Worm (Caenorhabditis elegans): Measurements from ENCODE around the gene srlf-24.

Gene srlf-24

ce11 chrIV:11083609-11084008, 22.0 kb downstream of the srlf-24 start, which contains the start of gene klc-1:
Gene klc-1 (plus strand): TSS chrIV:11083735.
- TF ChIP-seq lsy-2 (tag; optimal IDR thresholded peaks at IDR 0.05) (peak in 1 of 2 experiments; percentile 63), gmeb-1 (tag; optimal IDR thresholded peaks at IDR 0.05) (no peak)

DNA sequence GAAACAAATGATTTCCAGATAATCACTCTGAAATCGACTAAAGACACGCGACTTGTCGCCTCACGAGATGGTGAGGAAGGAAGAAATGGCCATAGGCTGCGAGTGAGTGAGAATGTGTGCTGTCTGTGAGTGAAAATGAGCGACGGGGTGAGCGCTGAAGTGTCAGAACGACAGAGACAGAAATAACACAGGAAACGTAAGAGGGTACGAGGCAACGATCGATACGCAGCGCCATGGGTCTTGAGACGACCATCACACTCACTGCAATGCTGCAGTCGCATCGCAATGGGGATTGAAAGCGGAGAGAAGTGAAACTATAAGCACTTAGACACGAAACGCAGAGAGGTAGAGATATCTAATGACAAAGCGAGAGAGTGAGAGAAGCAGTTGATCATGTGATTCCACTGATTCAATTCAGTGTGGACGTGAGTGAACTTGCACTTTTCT, 22.8 kb downstream of the srlf-24 start:
- TF ChIP-seq nhr-21 (tag; optimal IDR thresholded peaks at IDR 0.05) (peak; percentile 96), sma-3 (GFP tag; optimal IDR thresholded peaks at IDR 0.05) (peak; percentile 91), nhr-237 (tag; optimal IDR thresholded peaks at IDR 0.05) (no peak), dmd-4 (tag; optimal IDR thresholded peaks at IDR 0.05) (no peak), nhr-129 (tag; optimal IDR thresholded peaks at IDR 0.05) (peak; percentile 98), mdl-1 (tag; optimal IDR thresholded peaks at IDR 0.05) (peak; percentile 61 to 84), unc-55 (GFP tag; optimal IDR thresholded peaks at IDR 0.05) (peak; percentile 94), ztf-4 (tag; optimal IDR thresholded peaks at IDR 0.05) (peak; percentile 91), ceh-16 (tag; optimal IDR thresholded peaks at IDR 0.05) (no peak), elt-1 (tag; optimal IDR thresholded peaks at IDR 0.05) (no peak), unc-62 (GFP tag; optimal IDR thresholded peaks at IDR 0.05) (peak; percentile 21), C34F6.9 (tag; optimal IDR thresholded peaks at IDR 0.05) (peak; percentile 99), nhr-23 (tag; optimal IDR thresholded peaks at IDR 0.05) (peak; percentile 42), lin-13 (GFP tag; optimal IDR thresholded peaks at IDR 0.05) (peak; percentile 86), nhr-77 (tag; optimal IDR thresholded peaks at IDR 0.05) (no peak), ceh-82 (tag; optimal IDR thresholded peaks at IDR 0.05) (peak; percentile 60), ztf-11 (tag; optimal IDR thresholded peaks at IDR 0.05) (no peak), elt-3 (tag; optimal IDR thresholded peaks at IDR 0.05) (no peak), lsy-2 (tag; optimal IDR thresholded peaks at IDR 0.05) (peak; percentile 76 to 94), nhr-12 (tag; optimal IDR thresholded peaks at IDR 0.05) (no peak), nhr-11 (tag; optimal IDR thresholded peaks at IDR 0.05) (no peak), aly-2 (tag; optimal IDR thresholded peaks at IDR 0.05) (no peak), snpc-4 (tag; optimal IDR thresholded peaks at IDR 0.05) (peak; percentile 62), nhr-6 (tag; optimal IDR thresholded peaks at IDR 0.05) (peak; percentile 95), ztf-1 (GFP tag; conservative IDR thresholded peaks at IDR 0.05) (no peak), blmp-1 (tag; optimal IDR thresholded peaks at IDR 0.05; ENCODE audit: insufficient read depth) (peak; percentile 92), nhr-25 (tag; optimal IDR thresholded peaks at IDR 0.05) (peak; percentile 94), mbf-1 (tag; optimal IDR thresholded peaks at IDR 0.05) (no peak), lin-39 (tag; optimal IDR thresholded peaks at IDR 0.05) (peak; percentile 25), R02D3.7 (tag; optimal IDR thresholded peaks at IDR 0.05) (no peak), F13H6.1 (tag; optimal IDR thresholded peaks at IDR 0.05) (peak; percentile 97), sma-9 (GFP tag; optimal IDR thresholded peaks at IDR 0.05) (peak; percentile 92), sma-9 (tag; optimal IDR thresholded peaks at IDR 0.05) (no peak), ama-1 (optimal IDR thresholded peaks at IDR 0.05) (peak; percentile 90), nhr-10 (tag; optimal IDR thresholded peaks at IDR 0.05) (no peak), fos-1 (tag; optimal IDR thresholded peaks at IDR 0.05) (peak; percentile 85), lin-11 (tag; optimal IDR thresholded peaks at IDR 0.05) (peak; percentile 94), sem-4 (tag; optimal IDR thresholded peaks at IDR 0.05) (peak; percentile 96), mab-5 (tag; optimal IDR thresholded peaks at IDR 0.05) (peak; percentile 93), gmeb-1 (tag; optimal IDR thresholded peaks at IDR 0.05) (peak; percentile 64), zag-1 (tag; optimal IDR thresholded peaks at IDR 0.05) (peak; percentile 99), Y55F3AM.14 (GFP tag; optimal IDR thresholded peaks at IDR 0.05) (peak; percentile 83), skn-1 (tag; optimal IDR thresholded peaks at IDR 0.05) (peak; percentile 3), unc-39 (tag; optimal IDR thresholded peaks at IDR 0.05) (peak; percentile 27), alr-1 (tag; optimal IDR thresholded peaks at IDR 0.05) (peak; percentile 62), crh-2 (tag; optimal IDR thresholded peaks at IDR 0.05) (peak; percentile 91), egl-27 (tag; optimal IDR thresholded peaks at IDR 0.05) (peak; percentile 93), ZK546.5 (tag; optimal IDR thresholded peaks at IDR 0.05) (peak; percentile 44), peb-1 (tag; optimal IDR thresholded peaks at IDR 0.05) (no peak)

Data from whole organism, L2 larva.